Worm (Caenorhabditis elegans): ENCODE measurements around the gene rde-4.

- no peak for TF ChIP-seq ceh-19 (GFP tag; optimal IDR thresholded peaks at IDR 0.05)
- TF ChIP-seq hlh-13 (GFP tag; optimal IDR thresholded peaks at IDR 0.05): no peak
- no peak for TF ChIP-seq pax-1 (tag; optimal IDR thresholded peaks at IDR 0.05)
Observed at ce11 chrIII:10196796-10197195, 21.6 kb downstream of the rde-4 start.

All from whole organism, late embryonic.